Fruit fly (Drosophila melanogaster) whole organism, adult: ENCODE measurements around the gene indra.

Source experiments
- CG11617 ChIP-seq: fragments of 200-800 bp; sonication (Bioruptor generic); optimal IDR thresholded peaks from 2 replicates; lab custom pipeline; 2017; ENCODE audit warnings: mild to moderate bottlenecking, missing biosample characterization, missing genetic modification reagents, missing genetic modification characterization
- CG12768 ChIP-seq: fragments of 200-800 bp; sonication (Bioruptor generic); optimal IDR thresholded peaks from 2 replicates; lab custom pipeline; 2017; ENCODE audit warnings: missing biosample characterization, missing genetic modification characterization, mild to moderate bottlenecking, moderate library complexity, missing genetic modification reagents
- CG14711 ChIP-seq: fragments of 200-800 bp; sonication (Bioruptor generic); optimal IDR thresholded peaks from 2 replicates; lab custom pipeline; 2018; ENCODE audit warnings: missing biosample characterization, mild to moderate bottlenecking, missing genetic modification characterization, moderate library complexity
- CG1620 ChIP-seq: fragments of 200-800 bp; sonication (Bioruptor generic); optimal IDR thresholded peaks from 2 replicates; lab custom pipeline; 2016; ENCODE audit warnings: missing biosample characterization, missing genetic modification characterization
- CG33017 ChIP-seq: fragments of 200-800 bp; sonication (Bioruptor generic); optimal IDR thresholded peaks from 2 replicates; lab custom pipeline; 2018; ENCODE audit warnings: missing biosample characterization, mild to moderate bottlenecking, missing genetic modification characterization, moderate library complexity
- CG5204 ChIP-seq: fragments of 200-800 bp; sonication (Bioruptor generic); optimal IDR thresholded peaks from 2 replicates; lab custom pipeline; 2016; ENCODE audit warnings: missing biosample characterization, missing genetic modification characterization
- CG7045 ChIP-seq: fragments of 200-800 bp; sonication (Bioruptor generic); optimal IDR thresholded peaks from 2 replicates; lab custom pipeline; 2017; ENCODE audit warnings: missing biosample characterization, mild to moderate bottlenecking, missing genetic modification characterization
- CG7101 ChIP-seq: fragments of 200-800 bp; sonication (Bioruptor generic); optimal IDR thresholded peaks from 2 replicates; lab custom pipeline; 2018; ENCODE audit warnings: missing biosample characterization, mild to moderate bottlenecking, missing genetic modification characterization, moderate library complexity
- Clk ChIP-seq: fragments of 200-800 bp; sonication (Bioruptor generic); optimal IDR thresholded peaks from 2 replicates; lab custom pipeline; 2017; ENCODE audit warnings: missing biosample characterization, missing genetic modification characterization
- Crg-1 ChIP-seq: fragments of 200-800 bp; sonication (Bioruptor generic); optimal IDR thresholded peaks from 2 replicates; lab custom pipeline; 2016; ENCODE audit warnings: missing biosample characterization, missing genetic modification characterization
- Hr96 ChIP-seq: fragments of 200-800 bp; sonication (Bioruptor generic); optimal IDR thresholded peaks from 2 replicates; lab custom pipeline; 2016; ENCODE audit warnings: missing biosample characterization, missing genetic modification characterization
- Mnt ChIP-seq: fragments of 200-800 bp; sonication (Bioruptor generic); optimal IDR thresholded peaks from 2 replicates; lab custom pipeline; 2016; ENCODE audit warnings: missing biosample characterization, mild to moderate bottlenecking, missing genetic modification characterization
- bab1 ChIP-seq: fragments of 200-800 bp; sonication (Bioruptor generic); optimal IDR thresholded peaks from 3 replicates; lab custom pipeline; 2019; ENCODE audit warnings: missing biosample characterization, mild to moderate bottlenecking, missing genetic modification characterization, moderate library complexity
- cic ChIP-seq: fragments of 200-800 bp; sonication (Bioruptor generic); optimal IDR thresholded peaks from 2 replicates; lab custom pipeline; 2017; ENCODE audit warnings: missing biosample characterization, mild to moderate bottlenecking, missing genetic modification characterization, moderate library complexity
- cnc ChIP-seq, 2 experiments: fragments of >200 bp; optimal IDR thresholded peaks; 2 replicates each; lab custom pipeline; 2017
- kay ChIP-seq: fragments of 200-800 bp; sonication (Bioruptor generic); peaks from one replicate; lab custom pipeline; 2016; ENCODE audit warnings: missing biosample characterization, missing genetic modification characterization, borderline replicate concordance
- ovo ChIP-seq: fragments of 200-800 bp; sonication (Bioruptor generic); optimal IDR thresholded peaks from 2 replicates; lab custom pipeline; 2016; ENCODE audit warnings: missing biosample characterization, missing genetic modification characterization
- pad ChIP-seq: fragments of 200-800 bp; sonication (Bioruptor generic); optimal IDR thresholded peaks from 3 replicates; lab custom pipeline; 2017; ENCODE audit warnings: missing biosample characterization, missing genetic modification characterization, mild to moderate bottlenecking, moderate library complexity, missing genetic modification reagents
- tj ChIP-seq: fragments of 200-800 bp; sonication (Bioruptor generic); optimal IDR thresholded peaks from 3 replicates; lab custom pipeline; 2017; ENCODE audit warnings: missing biosample characterization, mild to moderate bottlenecking, missing genetic modification characterization, moderate library complexity
- toe ChIP-seq: fragments of 200-800 bp; sonication (Bioruptor generic); optimal IDR thresholded peaks from 2 replicates; lab custom pipeline; 2016; ENCODE audit warnings: missing biosample characterization, missing genetic modification characterization

indra gene

DNA sequence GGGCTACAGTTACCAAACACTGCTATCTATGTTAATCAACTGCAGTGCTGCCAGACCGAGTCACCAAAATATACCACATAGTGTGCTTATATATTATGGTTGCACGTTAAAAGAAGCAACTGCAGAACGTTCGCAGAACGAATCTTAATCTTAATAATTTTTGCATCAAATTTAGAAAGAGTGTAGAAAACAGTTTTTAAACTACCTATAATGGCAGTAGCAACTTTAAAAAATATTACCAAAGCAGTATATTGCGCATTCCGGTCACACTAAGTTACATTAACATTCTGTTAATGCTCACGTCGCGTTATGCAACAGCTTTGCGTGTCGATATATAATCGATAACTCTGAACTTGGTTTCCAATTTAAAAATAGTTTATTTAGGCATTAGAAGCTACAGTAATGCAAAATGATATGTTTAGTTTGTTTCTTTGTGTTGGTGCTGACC is at the start of gene indra:
TSS of gene indra (minus strand) at position 271 of the 448 bp plus-strand sequence.
- TF ChIP-seq ovo (peak; percentile 64), Hr96 (no peak), Clk (GFP tag; lab: Kevin White, UChicago) (peak; percentile 31), CG7045 (peak; percentile 59), CG11617 (peak; percentile 74), tj (GFP tag; lab: Kevin White, UChicago) (peak; percentile 26), pad (GFP tag; lab: Kevin White, UChicago) (peak; percentile 38), CG12768 (GFP tag; lab: Kevin White, UChicago) (peak; percentile 60), Crg-1 (GFP tag; lab: Kevin White, UChicago) (peak; percentile 64), cnc (optimal IDR thresholded peaks at IDR 0.05; lab: Kevin White, UChicago) (no peak), CG14711 (tag; lab: Kevin White, UChicago) (peak; percentile 63), CG7101 (tag; lab: Kevin White, UChicago) (peak; percentile 64), CG33017 (tag; lab: Kevin White, UChicago) (peak; percentile 28), Mnt (GFP tag; lab: Kevin White, UChicago) (peak; percentile 94), kay (GFP tag; lab: Kevin White, UChicago) (no peak), bab1 (GFP tag; lab: Kevin White, UChicago) (peak; percentile 12), toe (no peak), CG1620 (GFP tag; lab: Kevin White, UChicago) (peak; percentile 26), CG5204 (no peak), cic (GFP tag; lab: Kevin White, UChicago) (no peak)

DNA sequence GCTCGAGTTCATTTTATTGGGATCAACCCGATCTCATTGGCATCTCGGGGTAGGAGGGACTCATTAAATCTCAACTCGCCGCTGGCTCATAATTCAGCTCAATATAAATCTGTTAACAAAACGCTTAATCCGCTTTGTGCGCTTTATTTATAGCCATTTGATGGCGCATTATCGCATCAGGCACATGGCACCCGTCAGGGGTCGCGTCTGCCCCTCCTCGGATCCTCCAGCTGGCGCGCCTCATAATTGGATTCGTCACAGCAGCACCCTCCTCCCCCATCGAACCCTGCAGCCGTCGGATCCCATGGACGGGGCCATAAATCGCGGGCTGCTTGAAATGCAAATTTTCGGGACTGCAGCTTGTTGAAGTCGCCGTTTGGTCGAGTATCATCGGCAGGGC is 48.2 kb upstream of the indra start:
- no peak for TF ChIP-seq Clk (GFP tag; lab: Kevin White, UChicago)
- no peak for TF ChIP-seq ovo
- TF ChIP-seq cnc (optimal IDR thresholded peaks at IDR 0.05; lab: Kevin White, UChicago): no peak
- TF ChIP-seq Hr96: no peak
- TF ChIP-seq CG33017 (tag; lab: Kevin White, UChicago): no peak
- TF ChIP-seq bab1 (GFP tag; lab: Kevin White, UChicago): no peak
- no peak for TF ChIP-seq tj (GFP tag; lab: Kevin White, UChicago)
- no peak for TF ChIP-seq Mnt (GFP tag; lab: Kevin White, UChicago)
- no peak for TF ChIP-seq Crg-1 (GFP tag; lab: Kevin White, UChicago)
- no peak for TF ChIP-seq CG12768 (GFP tag; lab: Kevin White, UChicago)
- no peak for TF ChIP-seq cic (GFP tag; lab: Kevin White, UChicago)
- TF ChIP-seq CG7101 (tag; lab: Kevin White, UChicago): no peak
- no peak for TF ChIP-seq CG5204
- TF ChIP-seq kay (GFP tag; lab: Kevin White, UChicago): no peak
- no peak for TF ChIP-seq toe
- no peak for TF ChIP-seq CG7045
- no peak for TF ChIP-seq CG11617
- TF ChIP-seq CG1620 (GFP tag; lab: Kevin White, UChicago): no peak
- no peak for TF ChIP-seq CG14711 (tag; lab: Kevin White, UChicago)

DNA sequence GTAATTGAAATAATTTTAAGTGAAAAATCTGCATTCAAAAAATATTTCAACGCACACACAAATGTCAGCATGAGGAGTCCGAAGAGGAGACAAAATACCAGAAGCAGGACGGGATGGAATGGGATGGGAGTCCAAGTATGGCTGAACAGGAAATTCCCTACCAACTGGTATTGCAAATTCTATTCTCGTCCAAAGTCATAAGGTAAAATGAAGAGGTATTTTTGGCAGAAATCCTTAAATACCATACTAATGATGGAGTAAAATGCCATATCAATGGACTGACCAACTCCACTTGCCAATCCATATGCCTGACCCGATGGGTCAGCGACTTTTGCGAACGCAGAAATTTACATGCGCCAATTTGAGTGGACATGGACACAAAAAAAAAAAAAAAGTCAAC is 46.7 kb upstream of the indra start:
- TF ChIP-seq Crg-1 (GFP tag; lab: Kevin White, UChicago): no peak
- no peak for TF ChIP-seq kay (GFP tag; lab: Kevin White, UChicago)
- TF ChIP-seq ovo: no peak
- no peak for TF ChIP-seq cnc (optimal IDR thresholded peaks at IDR 0.05; lab: Kevin White, UChicago)
- TF ChIP-seq CG7045: no peak
- no peak for TF ChIP-seq CG5204
- TF ChIP-seq bab1 (GFP tag; lab: Kevin White, UChicago): no peak
- no peak for TF ChIP-seq tj (GFP tag; lab: Kevin White, UChicago)
- TF ChIP-seq Mnt (GFP tag; lab: Kevin White, UChicago): no peak
- TF ChIP-seq cic (GFP tag; lab: Kevin White, UChicago): no peak
- no peak for TF ChIP-seq toe
- TF ChIP-seq pad (GFP tag; lab: Kevin White, UChicago): no peak
- TF ChIP-seq Clk (GFP tag; lab: Kevin White, UChicago): no peak
- TF ChIP-seq Hr96: no peak
- no peak for TF ChIP-seq CG1620 (GFP tag; lab: Kevin White, UChicago)
- TF ChIP-seq CG12768 (GFP tag; lab: Kevin White, UChicago): no peak
- TF ChIP-seq CG33017 (tag; lab: Kevin White, UChicago): no peak
- TF ChIP-seq CG14711 (tag; lab: Kevin White, UChicago): no peak
- no peak for TF ChIP-seq CG11617
- TF ChIP-seq CG7101 (tag; lab: Kevin White, UChicago): no peak

DNA sequence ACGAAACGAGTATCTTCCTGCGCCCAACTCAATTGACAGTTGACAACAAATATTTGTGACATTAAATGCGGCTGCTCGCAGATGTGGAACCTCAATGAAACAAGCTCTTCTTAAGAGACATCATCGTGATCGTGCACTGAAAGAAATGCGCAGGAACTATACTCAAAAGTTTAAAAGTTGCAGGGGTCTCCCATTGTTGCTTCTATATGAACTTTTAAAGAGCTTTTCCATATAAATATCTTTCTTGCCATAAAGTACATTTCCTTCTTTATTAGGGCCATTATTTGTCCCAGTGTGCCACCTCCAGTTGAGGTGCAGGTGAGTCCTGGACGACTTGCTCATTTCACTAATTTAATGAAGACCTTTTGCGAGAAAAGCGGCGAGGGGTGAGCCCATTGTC is 45.9 kb upstream of the indra start:
- TF ChIP-seq Clk (GFP tag; lab: Kevin White, UChicago) (no peak), CG1620 (GFP tag; lab: Kevin White, UChicago) (no peak), cic (GFP tag; lab: Kevin White, UChicago) (no peak), pad (GFP tag; lab: Kevin White, UChicago) (no peak), CG11617 (no peak), Hr96 (no peak), tj (GFP tag; lab: Kevin White, UChicago) (no peak), bab1 (GFP tag; lab: Kevin White, UChicago) (no peak), CG5204 (no peak), Mnt (GFP tag; lab: Kevin White, UChicago) (no peak), toe (no peak), CG7045 (no peak), ovo (no peak), CG12768 (GFP tag; lab: Kevin White, UChicago) (no peak), CG33017 (tag; lab: Kevin White, UChicago) (no peak), CG14711 (tag; lab: Kevin White, UChicago) (no peak), Crg-1 (GFP tag; lab: Kevin White, UChicago) (no peak)

DNA sequence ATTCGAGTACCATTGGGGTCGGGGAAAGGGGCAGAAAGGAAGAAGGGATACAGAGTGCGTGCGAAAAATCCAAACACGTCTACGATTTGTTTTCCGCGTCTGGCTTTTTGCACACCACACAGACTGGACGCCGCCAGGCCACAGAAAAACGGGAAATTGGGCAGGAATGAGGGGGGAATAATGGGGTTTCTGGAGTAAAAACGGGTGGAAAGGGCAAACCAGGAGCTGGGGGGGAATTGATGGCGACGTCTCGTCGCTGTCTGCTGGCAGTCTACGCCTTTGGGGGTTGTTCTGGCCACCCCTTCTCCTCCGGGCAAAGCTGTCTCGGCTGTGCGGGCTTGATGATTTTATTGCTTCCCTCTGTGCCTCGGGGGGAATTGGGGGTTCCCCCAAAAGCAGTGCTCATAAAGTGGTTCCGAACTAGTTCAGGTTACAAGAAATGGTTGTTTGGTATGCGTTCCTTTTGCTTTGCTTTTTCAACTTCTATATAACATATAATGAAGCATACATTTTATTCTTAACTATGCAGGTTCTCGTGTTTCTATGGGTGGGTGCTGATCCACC is 43.6 kb upstream of the indra start:
- no peak for TF ChIP-seq kay (GFP tag; lab: Kevin White, UChicago)

DNA sequence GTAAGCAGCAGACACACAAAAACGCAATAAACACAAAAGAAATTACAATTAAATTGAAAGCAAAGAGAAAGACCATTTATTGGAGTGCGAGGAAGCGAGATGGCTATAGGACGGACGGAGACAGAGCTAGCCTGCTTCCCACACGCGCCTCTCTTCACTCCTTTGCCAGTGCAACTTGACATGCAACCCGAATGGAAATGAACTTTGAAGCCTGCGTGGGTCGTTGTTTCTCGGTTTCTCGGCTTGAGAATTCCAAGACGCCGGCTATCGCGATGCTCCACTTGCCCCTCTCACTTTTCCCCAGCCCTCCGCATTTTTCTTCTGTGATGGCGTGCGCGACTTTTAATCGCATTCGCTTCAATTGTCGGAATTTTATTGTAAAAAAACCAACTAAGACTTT is 38.8 kb upstream of the indra start:
- TF ChIP-seq cnc (optimal IDR thresholded peaks at IDR 0.05; lab: Kevin White, UChicago) (no peak), tj (GFP tag; lab: Kevin White, UChicago) (peak; percentile 22), Mnt (GFP tag; lab: Kevin White, UChicago) (no peak)
